Worm (Caenorhabditis elegans): ENCODE measurements around the gene F49C12.9.

F49C12.9 gene

ce11 chrIV:9316068-9316681, at the start of gene F49C12.9, which contains the start of gene rpn-7:
TSS of gene F49C12.9 (minus strand) at chrIV:9316215.
TSS of gene rpn-7 (plus strand) at chrIV:9316631.
- TF ChIP-seq mab-5 (tag; optimal IDR thresholded peaks at IDR 0.05) (no peak), lsy-2 (tag; optimal IDR thresholded peaks at IDR 0.05) (peak in 1 of 2 experiments; percentile 3), nhr-129 (tag; optimal IDR thresholded peaks at IDR 0.05) (peak; percentile 61), lin-11 (tag; optimal IDR thresholded peaks at IDR 0.05) (peak; percentile 18), fos-1 (tag; optimal IDR thresholded peaks at IDR 0.05) (peak; percentile 11), nhr-10 (tag; optimal IDR thresholded peaks at IDR 0.05) (no peak), C34F6.9 (tag; optimal IDR thresholded peaks at IDR 0.05) (peak; percentile 59), ama-1 (optimal IDR thresholded peaks at IDR 0.05) (no peak), crh-2 (tag; optimal IDR thresholded peaks at IDR 0.05) (peak; percentile 5), unc-55 (GFP tag; optimal IDR thresholded peaks at IDR 0.05) (peak; percentile 65), sma-3 (GFP tag; optimal IDR thresholded peaks at IDR 0.05) (peak; percentile 6), gmeb-1 (tag; optimal IDR thresholded peaks at IDR 0.05) (peak; percentile 26), skn-1 (tag; optimal IDR thresholded peaks at IDR 0.05) (peak; percentile 97)

ce11 chrIV:9353728-9354127, 37.7 kb upstream of the F49C12.9 start:
- TF ChIP-seq lin-39 (tag; optimal IDR thresholded peaks at IDR 0.05) (no peak), ZK546.5 (tag; optimal IDR thresholded peaks at IDR 0.05) (no peak), nhr-21 (tag; optimal IDR thresholded peaks at IDR 0.05) (no peak), ama-1 (optimal IDR thresholded peaks at IDR 0.05) (no peak), snpc-4 (tag; optimal IDR thresholded peaks at IDR 0.05) (no peak), alr-1 (tag; optimal IDR thresholded peaks at IDR 0.05) (no peak)

- TF ChIP-seq fos-1 (tag; optimal IDR thresholded peaks at IDR 0.05) (peak; percentile 20), sma-9 (GFP tag; optimal IDR thresholded peaks at IDR 0.05) (no peak), sma-9 (tag; optimal IDR thresholded peaks at IDR 0.05) (no peak), C34F6.9 (tag; optimal IDR thresholded peaks at IDR 0.05) (peak; percentile 44)
Measured at ce11 chrIV:9343102-9343599, 27.1 kb upstream of the F49C12.9 start, which contains the start of gene pigc-1. TSS of gene pigc-1 (minus strand) at chrIV:9343152.

- TF ChIP-seq mbf-1 (tag; optimal IDR thresholded peaks at IDR 0.05): no peak
- TF ChIP-seq mdl-1 (tag; optimal IDR thresholded peaks at IDR 0.05): no peak
- no peak for TF ChIP-seq F13H6.1 (tag; optimal IDR thresholded peaks at IDR 0.05)
- TF ChIP-seq Y55F3AM.14 (GFP tag; optimal IDR thresholded peaks at IDR 0.05): no peak
- peak in 1 of 2 experiments; percentile 49 for TF ChIP-seq lsy-2 (tag; optimal IDR thresholded peaks at IDR 0.05)
- no peak for TF ChIP-seq nhr-11 (tag; optimal IDR thresholded peaks at IDR 0.05)
- TF ChIP-seq mab-5 (tag; optimal IDR thresholded peaks at IDR 0.05): no peak
- no peak for TF ChIP-seq nhr-10 (tag; optimal IDR thresholded peaks at IDR 0.05)
- no peak for TF ChIP-seq sem-4 (tag; optimal IDR thresholded peaks at IDR 0.05)
- TF ChIP-seq fos-1 (tag; optimal IDR thresholded peaks at IDR 0.05): peak; percentile 47
- TF ChIP-seq ceh-16 (tag; optimal IDR thresholded peaks at IDR 0.05): no peak
- TF ChIP-seq crh-2 (tag; optimal IDR thresholded peaks at IDR 0.05): no peak
- TF ChIP-seq nhr-77 (tag; optimal IDR thresholded peaks at IDR 0.05): no peak
- TF ChIP-seq nhr-23 (tag; optimal IDR thresholded peaks at IDR 0.05): no peak
- TF ChIP-seq ztf-4 (tag; optimal IDR thresholded peaks at IDR 0.05): no peak
- peak; percentile 40 for TF ChIP-seq nhr-129 (tag; optimal IDR thresholded peaks at IDR 0.05)
- no peak for TF ChIP-seq ceh-82 (tag; optimal IDR thresholded peaks at IDR 0.05)
- no peak for TF ChIP-seq gmeb-1 (tag; optimal IDR thresholded peaks at IDR 0.05)
- no peak for TF ChIP-seq unc-39 (tag; optimal IDR thresholded peaks at IDR 0.05)
- peak; percentile 48 for TF ChIP-seq C34F6.9 (tag; optimal IDR thresholded peaks at IDR 0.05)
- TF ChIP-seq peb-1 (tag; optimal IDR thresholded peaks at IDR 0.05): no peak
- no peak for TF ChIP-seq lin-11 (tag; optimal IDR thresholded peaks at IDR 0.05)
- TF ChIP-seq dmd-4 (tag; optimal IDR thresholded peaks at IDR 0.05): no peak
- TF ChIP-seq sma-3 (GFP tag; optimal IDR thresholded peaks at IDR 0.05): no peak
- TF ChIP-seq ztf-11 (tag; optimal IDR thresholded peaks at IDR 0.05): no peak
- no peak for TF ChIP-seq alr-1 (tag; optimal IDR thresholded peaks at IDR 0.05)
- no peak for TF ChIP-seq skn-1 (tag; optimal IDR thresholded peaks at IDR 0.05)
- peak; percentile 26 for TF ChIP-seq unc-55 (GFP tag; optimal IDR thresholded peaks at IDR 0.05)
- no peak for TF ChIP-seq lin-13 (GFP tag; optimal IDR thresholded peaks at IDR 0.05)
Measured at ce11 chrIV:9341591-9341990, 25.6 kb upstream of the F49C12.9 start, which contains the start of gene vps-26. TSS of gene vps-26 (minus strand) at chrIV:9341790.
